Worm (Caenorhabditis elegans): ENCODE results near the gene slc-17.2.

ce11 chrIII:9346722-9347121 lies 43.2 kb downstream of the slc-17.2 start:
- TF ChIP-seq tbx-2 (tag; optimal IDR thresholded peaks at IDR 0.05) (no peak), nhr-237 (tag; optimal IDR thresholded peaks at IDR 0.05) (no peak), R02D3.7 (tag; optimal IDR thresholded peaks at IDR 0.05) (no peak), nhr-11 (tag; optimal IDR thresholded peaks at IDR 0.05) (no peak), mml-1 (tag; optimal IDR thresholded peaks at IDR 0.05) (no peak), lin-15B (tag; optimal IDR thresholded peaks at IDR 0.05) (no peak), fos-1 (tag; optimal IDR thresholded peaks at IDR 0.05) (no peak), snpc-4 (tag; optimal IDR thresholded peaks at IDR 0.05) (no peak), unc-62 (GFP tag; optimal IDR thresholded peaks at IDR 0.05) (no peak), unc-39 (tag; optimal IDR thresholded peaks at IDR 0.05) (no peak)

All from whole organism, L3 larva.